Fruit fly (Drosophila melanogaster): ENCODE measurements around the gene CG44090.

Gene CG44090

DNA sequence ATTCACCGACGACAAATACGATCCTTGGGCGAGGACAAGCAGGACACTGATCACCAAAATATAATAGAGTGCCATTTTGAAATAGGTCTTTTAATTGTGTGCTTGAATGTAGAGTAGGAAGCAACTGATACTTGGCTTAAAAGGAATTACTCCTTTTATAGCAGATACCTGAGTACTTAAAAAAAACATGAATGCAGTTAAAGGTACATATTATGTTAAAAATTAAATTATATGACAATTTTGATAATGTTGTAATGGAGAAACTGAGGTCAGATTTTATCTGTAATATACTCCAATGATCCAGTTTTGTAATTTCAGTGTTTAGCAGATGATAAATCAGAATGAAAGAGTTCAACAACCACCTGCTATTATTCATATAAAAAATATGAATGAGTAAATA is 12.1 kb downstream of the CG44090 start, which contains the start of gene CG14332:
TSS of gene CG14332 (minus strand) at position 101 of the 400 bp plus-strand sequence.
- TF ChIP-seq br (GFP tag; optimal IDR thresholded peaks at IDR 0.05): no peak
- TF ChIP-seq N (GFP tag; optimal IDR thresholded peaks at IDR 0.05): no peak
- TF ChIP-seq OdsH (GFP tag; optimal IDR thresholded peaks at IDR 0.05): no peak
- no peak for TF ChIP-seq dsf (GFP tag; optimal IDR thresholded peaks at IDR 0.05; ENCODE audit: borderline replicate concordance)
- no peak for TF ChIP-seq Myc (optimal IDR thresholded peaks at IDR 0.05)
- TF ChIP-seq Sp1 (GFP tag; optimal IDR thresholded peaks at IDR 0.05): no peak
- TF ChIP-seq usp (GFP tag; optimal IDR thresholded peaks at IDR 0.05): no peak
- TF ChIP-seq CG32264 (GFP tag; optimal IDR thresholded peaks at IDR 0.05): no peak
- TF ChIP-seq Mio (GFP tag; optimal IDR thresholded peaks at IDR 0.05): no peak
- no peak for TF ChIP-seq ey (GFP tag; optimal IDR thresholded peaks at IDR 0.05)
- TF ChIP-seq dl (GFP tag; optimal IDR thresholded peaks at IDR 0.05; ENCODE audit: insufficient read depth in 1 of 2, partially characterized antibody in 2 of 2): no peak
- no peak for TF ChIP-seq Dif (GFP tag; optimal IDR thresholded peaks at IDR 0.05; ENCODE audit: partially characterized antibody)

dm6 chr3R:17420338-17420737 is 13.9 kb downstream of the CG44090 start, which contains the start of gene CG42835:
Gene CG42835 (plus strand): TSS chr3R:17420638.
- no peak for TF ChIP-seq GATAd (GFP tag; optimal IDR thresholded peaks at IDR 0.05)
- no peak for TF ChIP-seq sage (GFP tag; optimal IDR thresholded peaks at IDR 0.05)
- TF ChIP-seq Hr83 (GFP tag; optimal IDR thresholded peaks at IDR 0.05; ENCODE audit: poor library complexity, severe bottlenecking): no peak
- TF ChIP-seq ey (GFP tag; optimal IDR thresholded peaks at IDR 0.05): no peak
- TF ChIP-seq tai (GFP tag; optimal IDR thresholded peaks at IDR 0.05): no peak
- TF ChIP-seq Sp1 (GFP tag; optimal IDR thresholded peaks at IDR 0.05): no peak
- TF ChIP-seq OdsH (GFP tag; optimal IDR thresholded peaks at IDR 0.05): no peak
- no peak for TF ChIP-seq N (GFP tag; optimal IDR thresholded peaks at IDR 0.05)
- TF ChIP-seq woc (GFP tag; optimal IDR thresholded peaks at IDR 0.05): no peak
- no peak for TF ChIP-seq psq (GFP tag; optimal IDR thresholded peaks at IDR 0.05)
- no peak for TF ChIP-seq Dfd (GFP tag; optimal IDR thresholded peaks at IDR 0.05)
- TF ChIP-seq sv (GFP tag; optimal IDR thresholded peaks at IDR 0.05): no peak
- TF ChIP-seq dl (GFP tag; optimal IDR thresholded peaks at IDR 0.05; ENCODE audit: insufficient read depth in 1 of 2, partially characterized antibody in 2 of 2): no peak
- no peak for TF ChIP-seq jim (GFP tag; optimal IDR thresholded peaks at IDR 0.05)
- TF ChIP-seq Hnf4 (GFP tag; optimal IDR thresholded peaks at IDR 0.05): no peak
- no peak for TF ChIP-seq dsf (GFP tag; optimal IDR thresholded peaks at IDR 0.05; ENCODE audit: borderline replicate concordance)
- no peak for TF ChIP-seq dmrt93B (GFP tag; optimal IDR thresholded peaks at IDR 0.05)
- TF ChIP-seq HLH106 (tag; optimal IDR thresholded peaks at IDR 0.05): no peak

dm6 chr3R:17418459-17418858 is 15.8 kb downstream of the CG44090 start, which contains the start of gene CG42834:
Gene CG42834 (plus strand): TSS chr3R:17418759.
- no peak for TF ChIP-seq Hnf4 (GFP tag; optimal IDR thresholded peaks at IDR 0.05)
- TF ChIP-seq br (GFP tag; optimal IDR thresholded peaks at IDR 0.05): no peak
- no peak for TF ChIP-seq Abd-B (GFP tag; optimal IDR thresholded peaks at IDR 0.05)
- no peak for TF ChIP-seq N (GFP tag; optimal IDR thresholded peaks at IDR 0.05)
- no peak for TF ChIP-seq psq (GFP tag; optimal IDR thresholded peaks at IDR 0.05)
- no peak for TF ChIP-seq sage (GFP tag; optimal IDR thresholded peaks at IDR 0.05)
- no peak for TF ChIP-seq Jra (GFP tag; optimal IDR thresholded peaks at IDR 0.05)
- no peak for TF ChIP-seq Dif (GFP tag; optimal IDR thresholded peaks at IDR 0.05; ENCODE audit: partially characterized antibody)
- no peak for TF ChIP-seq Sp1 (GFP tag; optimal IDR thresholded peaks at IDR 0.05)
- TF ChIP-seq dmrt93B (GFP tag; optimal IDR thresholded peaks at IDR 0.05): no peak
- no peak for TF ChIP-seq Rel (GFP tag; optimal IDR thresholded peaks at IDR 0.05)
- no peak for TF ChIP-seq Rel (tag; optimal IDR thresholded peaks at IDR 0.05)
- no peak for TF ChIP-seq sv (GFP tag; optimal IDR thresholded peaks at IDR 0.05)
- TF ChIP-seq GATAd (GFP tag; optimal IDR thresholded peaks at IDR 0.05): no peak
- TF ChIP-seq Vsx2 (GFP tag; optimal IDR thresholded peaks at IDR 0.05; ENCODE audit: partially characterized antibody): no peak
- no peak for TF ChIP-seq fru (GFP tag; optimal IDR thresholded peaks at IDR 0.05)
- TF ChIP-seq Dfd (GFP tag; optimal IDR thresholded peaks at IDR 0.05): no peak
- TF ChIP-seq OdsH (GFP tag; optimal IDR thresholded peaks at IDR 0.05): no peak
- TF ChIP-seq rgr (GFP tag; optimal IDR thresholded peaks at IDR 0.05): no peak
- no peak for TF ChIP-seq usp (GFP tag; optimal IDR thresholded peaks at IDR 0.05)
- TF ChIP-seq dl (GFP tag; optimal IDR thresholded peaks at IDR 0.05; ENCODE audit: insufficient read depth in 1 of 2, partially characterized antibody in 2 of 2): no peak

- TF ChIP-seq Hr83 (GFP tag; optimal IDR thresholded peaks at IDR 0.05; ENCODE audit: poor library complexity, severe bottlenecking) (no peak), sv (GFP tag; optimal IDR thresholded peaks at IDR 0.05) (no peak), Dif (GFP tag; optimal IDR thresholded peaks at IDR 0.05; ENCODE audit: partially characterized antibody) (no peak), dsf (GFP tag; optimal IDR thresholded peaks at IDR 0.05; ENCODE audit: borderline replicate concordance) (no peak), CG9705 (GFP tag; optimal IDR thresholded peaks at IDR 0.05) (no peak), fru (GFP tag; optimal IDR thresholded peaks at IDR 0.05) (no peak), Hr78 (GFP tag; optimal IDR thresholded peaks at IDR 0.05) (no peak), GATAd (GFP tag; optimal IDR thresholded peaks at IDR 0.05) (no peak), dmrt93B (GFP tag; optimal IDR thresholded peaks at IDR 0.05) (no peak), sage (GFP tag; optimal IDR thresholded peaks at IDR 0.05) (no peak), CrebA (GFP tag; optimal IDR thresholded peaks at IDR 0.05; ENCODE audit: borderline replicate concordance) (no peak), h (GFP tag; optimal IDR thresholded peaks at IDR 0.05) (no peak), jim (GFP tag; optimal IDR thresholded peaks at IDR 0.05) (no peak), CG32264 (GFP tag; optimal IDR thresholded peaks at IDR 0.05) (no peak), Abd-B (GFP tag; optimal IDR thresholded peaks at IDR 0.05) (no peak), Vsx2 (GFP tag; optimal IDR thresholded peaks at IDR 0.05; ENCODE audit: partially characterized antibody) (no peak), Jra (GFP tag; optimal IDR thresholded peaks at IDR 0.05) (no peak), foxo (GFP tag; optimal IDR thresholded peaks at IDR 0.05) (no peak), woc (GFP tag; optimal IDR thresholded peaks at IDR 0.05) (no peak), Hnf4 (GFP tag; optimal IDR thresholded peaks at IDR 0.05) (no peak)
These were observed 17.1 kb downstream of the CG44090 start, which contains the start of gene CG33333 for dm6 chr3R:17417167-17417566. Gene CG33333 (plus strand): TSS chr3R:17417467.

Measured in whole organism, wandering third instar larva.